In the genomic region with DNA sequence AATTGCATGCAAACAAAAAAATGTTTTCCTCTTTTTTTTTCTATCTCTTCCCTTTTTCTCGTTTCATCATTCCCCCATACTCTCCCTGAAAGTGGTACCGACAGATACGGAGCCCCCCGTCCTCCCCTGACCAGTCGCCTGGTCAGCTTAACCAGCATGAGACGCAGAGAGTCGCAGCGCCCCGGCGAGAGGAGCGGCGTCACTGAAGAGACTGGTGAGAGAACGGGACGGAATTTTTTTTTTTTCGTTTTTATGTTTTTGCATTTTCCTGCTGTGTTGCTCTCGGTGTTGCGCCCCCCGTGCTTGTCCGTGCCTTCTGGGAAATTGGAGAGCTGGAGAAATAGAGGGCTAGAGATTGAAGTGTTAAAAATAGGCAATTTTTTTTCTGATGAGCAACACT, we compare ENCODE assay signal across 6 worm cellular contexts.
TF ChIP-seq lines count a peak whose summit lies in the region.

No protein-coding gene starts in this region.

TF ChIP-seq in whole organism, L1 larva, 84 proteins besides CTCF, POLR2A, EP300 and RAD21 (continues in another document):
- peak; percentile 62 for TF ChIP-seq mep-1 (tag; optimal IDR thresholded peaks at IDR 0.05; lab: Kevin White, UChicago)
- peak; percentile 58 for TF ChIP-seq isw-1 (GFP tag; IDR thresholded peaks at IDR 0.05; lab: Robert Waterston, UW)
- no peak for TF ChIP-seq ama-1 (optimal IDR thresholded peaks at IDR 0.05; lab: Kevin White, UChicago)
- peak; percentile 97 for TF ChIP-seq fkh-10 (GFP tag; optimal IDR thresholded peaks at IDR 0.05; lab: Kevin White, UChicago)
- TF ChIP-seq nhr-237 (tag; optimal IDR thresholded peaks at IDR 0.05; lab: Kevin White, UChicago), result no peak
- TF ChIP-seq ceh-82 (tag; optimal IDR thresholded peaks at IDR 0.05; lab: Kevin White, UChicago), result peak; percentile 52 to 83 (median 67)
- peak; percentile 71 for TF ChIP-seq tbx-2 (tag; optimal IDR thresholded peaks at IDR 0.05; lab: Kevin White, UChicago)
- TF ChIP-seq snpc-4 (tag; optimal IDR thresholded peaks at IDR 0.05; lab: Kevin White, UChicago), result peak; percentile 36
- peak; percentile 85 for TF ChIP-seq nhr-47 (tag; optimal IDR thresholded peaks at IDR 0.05; lab: Kevin White, UChicago)
- peak in 2 of 3 experiments; percentile 8 to 37 for TF ChIP-seq dpl-1 (GFP tag; optimal IDR thresholded peaks at IDR 0.05; lab: Kevin White, UChicago)
- TF ChIP-seq elt-2 (tag; optimal IDR thresholded peaks at IDR 0.05; lab: Kevin White, UChicago), result peak; percentile 23
- peak; percentile 22 for TF ChIP-seq pag-3 (tag; optimal IDR thresholded peaks at IDR 0.05; lab: Kevin White, UChicago; ENCODE audit: borderline replicate concordance, insufficient read depth)
- peak; percentile 53 for TF ChIP-seq xbp-1 (tag; optimal IDR thresholded peaks at IDR 0.05; lab: Kevin White, UChicago)
- no peak for TF ChIP-seq mab-9 (GFP tag; IDR thresholded peaks at IDR 0.05; lab: Robert Waterston, UW)

TF ChIP-seq in whole organism, L2 larva, 48 proteins besides CTCF, POLR2A, EP300 and RAD21 (continues in another document):
- TF ChIP-seq sem-4 (tag; optimal IDR thresholded peaks at IDR 0.05; lab: Kevin White, UChicago) (peak; percentile 82), lin-39 (tag; optimal IDR thresholded peaks at IDR 0.05; lab: Kevin White, UChicago) (no peak), nhr-237 (tag; optimal IDR thresholded peaks at IDR 0.05; lab: Kevin White, UChicago) (no peak), C34F6.9 (tag; optimal IDR thresholded peaks at IDR 0.05; lab: Kevin White, UChicago) (peak; percentile 83), nhr-21 (tag; optimal IDR thresholded peaks at IDR 0.05; lab: Kevin White, UChicago) (peak; percentile 67), lin-11 (tag; optimal IDR thresholded peaks at IDR 0.05; lab: Kevin White, UChicago) (peak; percentile 85), nhr-25 (tag; optimal IDR thresholded peaks at IDR 0.05; lab: Kevin White, UChicago) (no peak), unc-62 (GFP tag; optimal IDR thresholded peaks at IDR 0.05; lab: Kevin White, UChicago) (peak; percentile 22), dmd-4 (tag; optimal IDR thresholded peaks at IDR 0.05; lab: Kevin White, UChicago) (no peak), nhr-6 (tag; optimal IDR thresholded peaks at IDR 0.05; lab: Kevin White, UChicago) (no peak), sma-9 (GFP tag; optimal IDR thresholded peaks at IDR 0.05; lab: Kevin White, UChicago) (peak; percentile 95), sma-9 (tag; optimal IDR thresholded peaks at IDR 0.05; lab: Kevin White, UChicago) (no peak), Y55F3AM.14 (GFP tag; optimal IDR thresholded peaks at IDR 0.05; lab: Kevin White, UChicago) (no peak), ztf-11 (tag; optimal IDR thresholded peaks at IDR 0.05; lab: Kevin White, UChicago) (no peak), ztf-1 (GFP tag; conservative IDR thresholded peaks at IDR 0.05; lab: Robert Waterston, UW) (no peak)

TF ChIP-seq in whole organism, L3 larva, 47 proteins besides CTCF, POLR2A, EP300 and RAD21 (continues in another document):
- no peak for TF ChIP-seq ama-1 (optimal IDR thresholded peaks at IDR 0.05; lab: Kevin White, UChicago)
- TF ChIP-seq lin-15B (tag; optimal IDR thresholded peaks at IDR 0.05; lab: Kevin White, UChicago), result peak; percentile 68
- no peak for TF ChIP-seq nhr-43 (tag; optimal IDR thresholded peaks at IDR 0.05; lab: Kevin White, UChicago; ENCODE audit: poor library complexity, severe bottlenecking)
- TF ChIP-seq nhr-77 (tag; optimal IDR thresholded peaks at IDR 0.05; lab: Kevin White, UChicago), result peak; percentile 30
- no peak for TF ChIP-seq ceh-9 (tag; optimal IDR thresholded peaks at IDR 0.05; lab: Kevin White, UChicago)
- TF ChIP-seq daf-12 (tag; optimal IDR thresholded peaks at IDR 0.05; lab: Kevin White, UChicago), result peak; percentile 31
- TF ChIP-seq egl-5 (tag; optimal IDR thresholded peaks at IDR 0.05; lab: Kevin White, UChicago), result peak; percentile 68
- TF ChIP-seq egl-27 (tag; optimal IDR thresholded peaks at IDR 0.05; lab: Kevin White, UChicago), result no peak
- TF ChIP-seq nhr-76 (tag; optimal IDR thresholded peaks at IDR 0.05; lab: Kevin White, UChicago), result no peak
- TF ChIP-seq nhr-28 (tag; optimal IDR thresholded peaks at IDR 0.05; lab: Kevin White, UChicago), result no peak
- TF ChIP-seq nhr-25 (tag; optimal IDR thresholded peaks at IDR 0.05; lab: Kevin White, UChicago), result no peak
- no peak for TF ChIP-seq nhr-12 (tag; optimal IDR thresholded peaks at IDR 0.05; lab: Kevin White, UChicago)
- no peak for TF ChIP-seq lsy-12 (tag; optimal IDR thresholded peaks at IDR 0.05; lab: Kevin White, UChicago)
- no peak for TF ChIP-seq nhr-237 (tag; optimal IDR thresholded peaks at IDR 0.05; lab: Kevin White, UChicago)
- no peak for TF ChIP-seq sea-2 (GFP tag; optimal IDR thresholded peaks at IDR 0.05; lab: Kevin White, UChicago)
- no peak for TF ChIP-seq mml-1 (tag; optimal IDR thresholded peaks at IDR 0.05; lab: Kevin White, UChicago)

TF ChIP-seq in whole organism, L4 larva, 104 proteins besides CTCF, POLR2A, EP300 and RAD21 (continues in another document):
- TF ChIP-seq lsy-2 (tag; optimal IDR thresholded peaks at IDR 0.05; lab: Kevin White, UChicago) (peak; percentile 76 to 83), hmg-1.1 (GFP tag; IDR thresholded peaks at IDR 0.05; lab: Robert Waterston, UW) (peak; percentile 84), nhr-42 (GFP tag; IDR thresholded peaks at IDR 0.05; lab: Robert Waterston, UW) (peak; percentile 81), Y75B8A.6 (GFP tag; IDR thresholded peaks at IDR 0.05; lab: Robert Waterston, UW) (no peak), zfp-3 (GFP tag; conservative IDR thresholded peaks at IDR 0.05; lab: Robert Waterston, UW) (no peak), fos-1 (tag; optimal IDR thresholded peaks at IDR 0.05; lab: Kevin White, UChicago) (no peak), nhr-28 (tag; optimal IDR thresholded peaks at IDR 0.05; lab: Kevin White, UChicago) (peak; percentile 54), rbr-2 (tag; optimal IDR thresholded peaks at IDR 0.05; lab: Kevin White, UChicago) (peak; percentile 91), attf-4 (tag; optimal IDR thresholded peaks at IDR 0.05; lab: Kevin White, UChicago) (peak; percentile 40), lir-3 (tag; optimal IDR thresholded peaks at IDR 0.05; lab: Kevin White, UChicago) (no peak), egl-27 (tag; optimal IDR thresholded peaks at IDR 0.05; lab: Kevin White, UChicago) (no peak), mep-1 (tag; optimal IDR thresholded peaks at IDR 0.05; lab: Kevin White, UChicago) (peak; percentile 84), ceh-32 (tag; optimal IDR thresholded peaks at IDR 0.05; lab: Kevin White, UChicago; ENCODE audit: poor library complexity) (peak; percentile 1), hlh-30 (tag; optimal IDR thresholded peaks at IDR 0.05; lab: Kevin White, UChicago; ENCODE audit: insufficient read depth) (peak; percentile 94), lin-39 (tag; optimal IDR thresholded peaks at IDR 0.05; lab: Kevin White, UChicago) (no peak)

TF ChIP-seq in whole organism, late embryonic, 69 proteins besides CTCF, POLR2A, EP300 and RAD21 (continues in another document):
- TF ChIP-seq ttx-3 (tag; optimal IDR thresholded peaks at IDR 0.05; lab: Kevin White, UChicago), result no peak
- TF ChIP-seq che-1 (tag; optimal IDR thresholded peaks at IDR 0.05; lab: Kevin White, UChicago), result no peak
- TF ChIP-seq unc-42 (tag; optimal IDR thresholded peaks at IDR 0.05; lab: Kevin White, UChicago), result peak; percentile 36
- TF ChIP-seq nhr-11 (tag; optimal IDR thresholded peaks at IDR 0.05; lab: Kevin White, UChicago), result no peak
- no peak for TF ChIP-seq C08G9.2 (tag; optimal IDR thresholded peaks at IDR 0.05; lab: Kevin White, UChicago)
- no peak for TF ChIP-seq zip-5 (tag; optimal IDR thresholded peaks at IDR 0.05; lab: Kevin White, UChicago)
- TF ChIP-seq fkh-6 (tag; optimal IDR thresholded peaks at IDR 0.05; lab: Kevin White, UChicago), result no peak
- TF ChIP-seq lim-6 (tag; optimal IDR thresholded peaks at IDR 0.05; lab: Kevin White, UChicago), result no peak
- no peak for TF ChIP-seq pha-2 (tag; optimal IDR thresholded peaks at IDR 0.05; lab: Kevin White, UChicago)
- TF ChIP-seq nfya-1 (tag; optimal IDR thresholded peaks at IDR 0.05; lab: Kevin White, UChicago), result peak; percentile 34
- TF ChIP-seq F13H6.1 (tag; optimal IDR thresholded peaks at IDR 0.05; lab: Kevin White, UChicago), result peak; percentile 93
- TF ChIP-seq madf-2 (tag; optimal IDR thresholded peaks at IDR 0.05; lab: Kevin White, UChicago), result no peak
- TF ChIP-seq ceh-6 (GFP tag; optimal IDR thresholded peaks at IDR 0.05; lab: Kevin White, UChicago), result no peak
- TF ChIP-seq ceh-31 (tag; optimal IDR thresholded peaks at IDR 0.05; lab: Kevin White, UChicago), result peak; percentile 59
- TF ChIP-seq ref-2 (tag; optimal IDR thresholded peaks at IDR 0.05; lab: Kevin White, UChicago), result no peak
- TF ChIP-seq mec-3 (tag; optimal IDR thresholded peaks at IDR 0.05; lab: Kevin White, UChicago; ENCODE audit: borderline replicate concordance), result no peak
- TF ChIP-seq pag-3 (tag; optimal IDR thresholded peaks at IDR 0.05; lab: Kevin White, UChicago; ENCODE audit: borderline replicate concordance), result no peak
- TF ChIP-seq unc-55 (GFP tag; optimal IDR thresholded peaks at IDR 0.05; lab: Kevin White, UChicago), result no peak

TF ChIP-seq in whole organism, young adult, 124 proteins besides CTCF, POLR2A, EP300 and RAD21 (continues in another document):
- TF ChIP-seq K11D2.4 (GFP tag; IDR thresholded peaks at IDR 0.05; lab: Robert Waterston, UW), result peak; percentile 83
- 0 out of 2 replicates have a peak, but pooled peaks have one; percentile 28 for TF ChIP-seq nfyb-1 (GFP tag; IDR thresholded peaks at IDR 0.05; lab: Robert Waterston, UW)
- peak; percentile 66 for TF ChIP-seq mcd-1 (GFP tag; IDR thresholded peaks at IDR 0.05; lab: Robert Waterston, UW)
- peak; percentile 29 for TF ChIP-seq ets-4 (GFP tag; optimal IDR thresholded peaks at IDR 0.05; lab: Kevin White, UChicago)
- TF ChIP-seq attf-5 (GFP tag; optimal IDR thresholded peaks at IDR 0.05; lab: Kevin White, UChicago), result peak; percentile 32
- peak in 1 of 3 experiments; percentile 54 for TF ChIP-seq lin-35 (GFP tag; optimal IDR thresholded peaks at IDR 0.05; lab: Kevin White, UChicago)
- TF ChIP-seq madf-10 (tag; optimal IDR thresholded peaks at IDR 0.05; lab: Kevin White, UChicago), result peak; percentile 1
- no peak for TF ChIP-seq gei-17 (GFP tag; optimal IDR thresholded peaks at IDR 0.05; lab: Kevin White, UChicago)
- no peak for TF ChIP-seq madf-6 (GFP tag; IDR thresholded peaks at IDR 0.05; lab: Robert Waterston, UW)
- no peak for TF ChIP-seq unc-130 (GFP tag; optimal IDR thresholded peaks at IDR 0.05; lab: Kevin White, UChicago)
- TF ChIP-seq F23B12.7 (tag; optimal IDR thresholded peaks at IDR 0.05; lab: Kevin White, UChicago; ENCODE audit: insufficient read depth), result peak; percentile 40
- TF ChIP-seq B0261.1 (tag; optimal IDR thresholded peaks at IDR 0.05; lab: Kevin White, UChicago), result no peak
- TF ChIP-seq attf-3 (GFP tag; conservative IDR thresholded peaks at IDR 0.05; lab: Robert Waterston, UW), result 0 out of 2 replicates have a peak, but pooled peaks have one; percentile 42
- TF ChIP-seq madf-8 (GFP tag; conservative IDR thresholded peaks at IDR 0.05; lab: Robert Waterston, UW), result no peak
- TF ChIP-seq hmg-1.2 (GFP tag; IDR thresholded peaks at IDR 0.05; lab: Robert Waterston, UW), result peak; percentile 84
- peak; percentile 23 for TF ChIP-seq ztf-18 (tag; optimal IDR thresholded peaks at IDR 0.05; lab: Kevin White, UChicago)
- TF ChIP-seq lin-54 (GFP tag; optimal IDR thresholded peaks at IDR 0.05; lab: Kevin White, UChicago), result peak; percentile 9
- peak; percentile 80; the same call in 1 of the 2 replicates for TF ChIP-seq pbrm-1 (GFP tag; IDR thresholded peaks at IDR 0.05; lab: Robert Waterston, UW)
